Worm (Caenorhabditis elegans): ENCODE data around the gene ndx-9.

The ndx-9 gene

DNA sequence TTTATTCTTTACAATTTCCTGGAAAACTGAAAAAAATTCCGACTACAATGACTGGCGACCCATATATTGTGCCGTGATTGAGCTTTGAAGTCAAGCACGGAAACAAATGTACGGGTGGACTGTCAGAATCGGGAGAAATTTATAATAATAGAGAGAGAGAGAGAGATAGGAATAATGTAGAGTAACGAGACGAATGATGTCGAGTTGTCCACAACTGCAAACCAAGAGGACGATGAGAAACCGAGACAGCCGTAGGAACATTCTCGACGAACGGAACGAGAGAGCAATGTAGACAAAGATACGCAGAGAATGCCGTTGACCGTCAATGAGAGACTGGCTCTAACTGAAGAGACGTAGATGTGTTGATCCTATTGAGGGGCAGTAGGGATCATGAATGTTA is 15.7 kb upstream of the ndx-9 start (continued):
- peak; percentile 5 for TF ChIP-seq rpc-1 (optimal IDR thresholded peaks at IDR 0.05)
- no peak for TF ChIP-seq rpc-1 (tag; optimal IDR thresholded peaks at IDR 0.05)
- TF ChIP-seq chd-7 (tag; optimal IDR thresholded peaks at IDR 0.05): peak; percentile 42
- TF ChIP-seq hlh-26 (GFP tag; conservative IDR thresholded peaks at IDR 0.05): no peak
- TF ChIP-seq B0019.2 (GFP tag; conservative IDR thresholded peaks at IDR 0.05): no peak
- TF ChIP-seq ztf-6 (GFP tag; IDR thresholded peaks at IDR 0.05): no peak
- TF ChIP-seq sptf-2 (GFP tag; optimal IDR thresholded peaks at IDR 0.05): no peak
- TF ChIP-seq ztf-26 (tag; optimal IDR thresholded peaks at IDR 0.05): no peak
- no peak for TF ChIP-seq lag-1 (GFP tag; IDR thresholded peaks at IDR 0.05)
- no peak for TF ChIP-seq pha-4 (tag; optimal IDR thresholded peaks at IDR 0.05)
- no peak for TF ChIP-seq snpc-3.4 (tag; optimal IDR thresholded peaks at IDR 0.05)
- no peak for TF ChIP-seq lir-1 (GFP tag; conservative IDR thresholded peaks at IDR 0.05)
- TF ChIP-seq F57C9.4 (tag; optimal IDR thresholded peaks at IDR 0.05): no peak
- 0 out of 2 replicates have a peak, but pooled peaks have one; percentile 28 for TF ChIP-seq Y56A3A.18 (GFP tag; IDR thresholded peaks at IDR 0.05)
- TF ChIP-seq T07F8.4 (tag; optimal IDR thresholded peaks at IDR 0.05): no peak
- TF ChIP-seq unc-62 (GFP tag; optimal IDR thresholded peaks at IDR 0.05): peak; percentile 30
- no peak for TF ChIP-seq F33H1.4 (GFP tag; IDR thresholded peaks at IDR 0.05)
- TF ChIP-seq madf-10 (tag; optimal IDR thresholded peaks at IDR 0.05): peak; percentile 67
- no peak for TF ChIP-seq ceh-58 (GFP tag; IDR thresholded peaks at IDR 0.05)
- no peak for TF ChIP-seq snpc-1.3 (tag; optimal IDR thresholded peaks at IDR 0.05; ENCODE audit: insufficient read depth)
- no peak for TF ChIP-seq ztf-3 (GFP tag; optimal IDR thresholded peaks at IDR 0.05)
- no peak for TF ChIP-seq K11D2.4 (GFP tag; IDR thresholded peaks at IDR 0.05)
- no peak for TF ChIP-seq ekl-4 (GFP tag; IDR thresholded peaks at IDR 0.05)
- TF ChIP-seq hrde-1 (tag; optimal IDR thresholded peaks at IDR 0.05; ENCODE audit: borderline replicate concordance): no peak
- no peak for TF ChIP-seq zfh-2 (GFP tag; conservative IDR thresholded peaks at IDR 0.05)
- TF ChIP-seq him-1 (tag; optimal IDR thresholded peaks at IDR 0.05): no peak
- peak; percentile 92 for TF ChIP-seq hmg-1.2 (GFP tag; IDR thresholded peaks at IDR 0.05)
- no peak for TF ChIP-seq egrh-3 (GFP tag; IDR thresholded peaks at IDR 0.05)
- peak; percentile 31 for TF ChIP-seq lin-54 (GFP tag; optimal IDR thresholded peaks at IDR 0.05)
- no peak for TF ChIP-seq snpc-4 (GFP tag; optimal IDR thresholded peaks at IDR 0.05)
- TF ChIP-seq snpc-4 (tag; optimal IDR thresholded peaks at IDR 0.05): peak in 3 of 4 experiments; percentile 7 to 44 (median 33)
- no peak for TF ChIP-seq mel-28 (tag; optimal IDR thresholded peaks at IDR 0.05; ENCODE audit: borderline replicate concordance)
- TF ChIP-seq somi-1 (GFP tag; optimal IDR thresholded peaks at IDR 0.05): no peak
- TF ChIP-seq tbp1 (GFP tag; optimal IDR thresholded peaks at IDR 0.05): peak; percentile 49
- TF ChIP-seq F55B11.4 (tag; optimal IDR thresholded peaks at IDR 0.05; ENCODE audit: borderline replicate concordance, insufficient read depth): no peak
- TF ChIP-seq madf-3 (GFP tag; IDR thresholded peaks at IDR 0.05): no peak
- TF ChIP-seq rcor-1 (GFP tag; IDR thresholded peaks at IDR 0.05): no peak
- peak; percentile 58; the same call in 1 of the 2 replicates for TF ChIP-seq nfyb-1 (GFP tag; IDR thresholded peaks at IDR 0.05)
- TF ChIP-seq nhr-179 (tag; optimal IDR thresholded peaks at IDR 0.05): no peak
- TF ChIP-seq B0261.1 (tag; optimal IDR thresholded peaks at IDR 0.05): no peak
- TF ChIP-seq tbx-9 (tag; optimal IDR thresholded peaks at IDR 0.05; ENCODE audit: borderline replicate concordance): no peak
- no peak for TF ChIP-seq lsl-1 (GFP tag; optimal IDR thresholded peaks at IDR 0.05)
- TF ChIP-seq aptf-3 (GFP tag; IDR thresholded peaks at IDR 0.05): no peak
- TF ChIP-seq Y67H2A.10 (GFP tag; conservative IDR thresholded peaks at IDR 0.05): no peak
- no peak for TF ChIP-seq F49E8.2 (tag; optimal IDR thresholded peaks at IDR 0.05; ENCODE audit: insufficient read depth)
- TF ChIP-seq bed-2 (GFP tag; IDR thresholded peaks at IDR 0.05): no peak
- TF ChIP-seq C17E4.6 (GFP tag; IDR thresholded peaks at IDR 0.05): no peak
- TF ChIP-seq F57A8.1 (GFP tag; optimal IDR thresholded peaks at IDR 0.05): no peak
- 0 out of 2 replicates have a peak, but pooled peaks have one; percentile 21 for TF ChIP-seq Y53G8AR.9 (GFP tag; conservative IDR thresholded peaks at IDR 0.05)
